Comparison of ENCODE assay signal across 2 worm cellular contexts in the genomic region with DNA sequence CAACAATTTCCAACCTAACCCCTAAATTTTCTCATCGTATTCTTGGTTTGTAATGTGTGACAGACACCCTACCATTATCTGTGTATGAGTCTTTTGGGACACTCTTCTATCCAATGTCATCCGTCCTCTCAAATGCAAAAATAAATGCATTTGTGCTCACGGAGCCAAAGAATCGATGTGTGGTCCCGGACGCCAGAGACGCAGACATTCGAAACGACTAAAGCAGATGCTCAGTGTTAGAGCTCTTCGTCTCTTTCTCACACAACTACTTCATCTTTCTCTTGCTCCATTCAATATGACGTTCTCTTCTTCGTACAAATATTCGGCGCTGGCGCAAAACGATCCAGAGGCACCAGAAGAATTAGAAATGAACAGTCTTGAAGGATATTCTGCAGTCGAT.
TF ChIP-seq lines count a peak whose summit lies in the region.

A gene (plus strand): TSS at position 283 of the 400 bp plus-strand sequence.

TF ChIP-seq in whole organism, L1 larva, 84 proteins besides CTCF, POLR2A, EP300 and RAD21 (continued from another document):
- TF ChIP-seq blmp-1 (tag; optimal IDR thresholded peaks at IDR 0.05; lab: Kevin White, UChicago) (no peak), dsc-1 (tag; optimal IDR thresholded peaks at IDR 0.05; lab: Kevin White, UChicago) (peak; percentile 39), nhr-76 (tag; optimal IDR thresholded peaks at IDR 0.05; lab: Kevin White, UChicago) (no peak), nhr-237 (tag; optimal IDR thresholded peaks at IDR 0.05; lab: Kevin White, UChicago) (no peak), ceh-82 (tag; optimal IDR thresholded peaks at IDR 0.05; lab: Kevin White, UChicago) (peak in 1 of 3 experiments; percentile 59), efl-1 (optimal IDR thresholded peaks at IDR 0.05; lab: Kevin White, UChicago) (peak in 1 of 2 experiments; percentile 20), efl-1 (GFP tag; optimal IDR thresholded peaks at IDR 0.05 in 1 of 2; lab: Kevin White, UChicago) (no peak), F16B12.6 (tag; optimal IDR thresholded peaks at IDR 0.05; lab: Kevin White, UChicago) (no peak), ama-1 (optimal IDR thresholded peaks at IDR 0.05; lab: Kevin White, UChicago) (no peak)
TF ChIP-seq in whole organism, L1 larva: peak in this region for 6.

TF ChIP-seq in whole organism, L3 larva, 47 proteins besides CTCF, POLR2A, EP300 and RAD21 (continued from another document):
- TF ChIP-seq unc-39 (tag; optimal IDR thresholded peaks at IDR 0.05; lab: Kevin White, UChicago): no peak
- TF ChIP-seq nhr-43 (tag; optimal IDR thresholded peaks at IDR 0.05; lab: Kevin White, UChicago; ENCODE audit: poor library complexity, severe bottlenecking): no peak
- TF ChIP-seq ceh-9 (tag; optimal IDR thresholded peaks at IDR 0.05; lab: Kevin White, UChicago): no peak
- no peak for TF ChIP-seq nhr-25 (tag; optimal IDR thresholded peaks at IDR 0.05; lab: Kevin White, UChicago)
